Worm (Caenorhabditis elegans): ENCODE results near the gene C55C3.8.

C55C3.8 gene

DNA sequence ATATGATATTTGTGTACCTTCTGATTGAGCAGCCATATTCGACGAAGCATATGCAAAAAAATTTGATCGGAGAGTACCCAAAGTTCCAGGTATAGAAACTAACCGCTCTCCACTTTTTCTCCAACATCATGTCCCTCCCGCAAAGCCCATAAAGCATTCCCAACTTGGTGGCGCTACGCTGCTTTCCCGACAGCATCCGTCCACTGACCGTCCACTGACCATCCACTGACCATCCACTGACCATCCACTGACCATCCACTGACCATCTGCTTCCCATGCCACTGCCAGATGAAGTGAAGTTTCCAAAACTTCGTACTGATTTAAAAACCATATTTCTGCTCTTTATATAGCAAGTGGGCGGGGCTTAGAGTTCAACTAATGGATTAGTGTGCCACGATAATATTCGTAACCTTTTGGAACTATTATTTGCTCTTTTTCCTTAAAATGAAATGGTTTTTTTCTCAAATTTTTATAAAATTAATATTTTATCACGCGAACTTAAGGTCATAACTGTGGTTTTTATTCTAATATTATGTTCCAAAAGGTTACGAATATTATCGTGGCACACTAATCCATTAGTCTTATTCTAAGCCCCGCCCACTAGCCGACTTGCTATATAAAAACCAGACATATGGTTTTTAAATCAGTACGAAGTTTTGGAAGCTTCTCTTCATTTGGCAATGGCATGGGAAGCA lies at the start of gene C55C3.8:
C55C3.8 (plus strand) TSS at position 645 of the 695 bp plus-strand sequence.
- no peak for TF ChIP-seq hmbx-1 (tag; optimal IDR thresholded peaks at IDR 0.05)
- no peak for TF ChIP-seq scrt-1 (GFP tag; IDR thresholded peaks at IDR 0.05)
- no peak for TF ChIP-seq ama-1 (optimal IDR thresholded peaks at IDR 0.05)
- TF ChIP-seq sea-1 (GFP tag; conservative IDR thresholded peaks at IDR 0.05): no peak
- no peak for TF ChIP-seq aly-1 (tag; optimal IDR thresholded peaks at IDR 0.05)
- TF ChIP-seq tbx-37 (GFP tag; conservative IDR thresholded peaks at IDR 0.05): no peak
- TF ChIP-seq hmg-4 (GFP tag; optimal IDR thresholded peaks at IDR 0.05): no peak
- TF ChIP-seq hnd-1 (tag; optimal IDR thresholded peaks at IDR 0.05): no peak

ce11 chrIV:5645514-5646052 lies 45.2 kb upstream of the C55C3.8 start, which contains the start of the genes srd-8 and B0547.2:
TSS of gene srd-8 (minus strand) at chrIV:5645614.
TSS of gene B0547.2 (plus strand) at chrIV:5646002.
- TF ChIP-seq hmg-4 (GFP tag; optimal IDR thresholded peaks at IDR 0.05): no peak
- TF ChIP-seq tbx-37 (GFP tag; conservative IDR thresholded peaks at IDR 0.05): no peak
- TF ChIP-seq aly-1 (tag; optimal IDR thresholded peaks at IDR 0.05): no peak

ce11 chrIV:5649073-5649583 lies 41.7 kb upstream of the C55C3.8 start, which contains the start of gene csn-5:
TSS of gene csn-5 (plus strand) at chrIV:5649533.
- TF ChIP-seq hmbx-1 (tag; optimal IDR thresholded peaks at IDR 0.05) (no peak), pes-1 (GFP tag; IDR thresholded peaks at IDR 0.05) (no peak), tbx-37 (GFP tag; conservative IDR thresholded peaks at IDR 0.05) (no peak), sea-1 (GFP tag; conservative IDR thresholded peaks at IDR 0.05) (no peak), hnd-1 (tag; optimal IDR thresholded peaks at IDR 0.05) (no peak), scrt-1 (GFP tag; IDR thresholded peaks at IDR 0.05) (no peak), tbx-11 (GFP tag; IDR thresholded peaks at IDR 0.05) (no peak), B0310.2 (tag; optimal IDR thresholded peaks at IDR 0.05) (no peak), flt-1 (GFP tag; IDR thresholded peaks at IDR 0.05) (no peak), ama-1 (optimal IDR thresholded peaks at IDR 0.05) (no peak), ets-7 (tag; optimal IDR thresholded peaks at IDR 0.05) (no peak), F13C5.2 (tag; optimal IDR thresholded peaks at IDR 0.05) (no peak), ceh-13 (GFP tag; optimal IDR thresholded peaks at IDR 0.05) (no peak), aly-1 (tag; optimal IDR thresholded peaks at IDR 0.05) (no peak), hmg-4 (GFP tag; optimal IDR thresholded peaks at IDR 0.05) (no peak)

- TF ChIP-seq pes-1 (GFP tag; IDR thresholded peaks at IDR 0.05) (no peak), ama-1 (optimal IDR thresholded peaks at IDR 0.05) (no peak), ceh-36 (tag; optimal IDR thresholded peaks at IDR 0.05) (no peak), hmbx-1 (tag; optimal IDR thresholded peaks at IDR 0.05) (no peak), hmg-4 (GFP tag; optimal IDR thresholded peaks at IDR 0.05) (no peak)
These were observed 40.0 kb upstream of the C55C3.8 start for ce11 chrIV:5650761-5651332.

- TF ChIP-seq ama-1 (optimal IDR thresholded peaks at IDR 0.05) (peak; percentile 27), hnd-1 (tag; optimal IDR thresholded peaks at IDR 0.05) (no peak)
These were observed 37.9 kb upstream of the C55C3.8 start for ce11 chrIV:5652811-5653483.

- no peak for TF ChIP-seq tbx-37 (GFP tag; conservative IDR thresholded peaks at IDR 0.05)
- TF ChIP-seq ama-1 (optimal IDR thresholded peaks at IDR 0.05): no peak
- no peak for TF ChIP-seq F13C5.2 (tag; optimal IDR thresholded peaks at IDR 0.05)
- no peak for TF ChIP-seq flt-1 (GFP tag; IDR thresholded peaks at IDR 0.05)
- no peak for TF ChIP-seq tra-4 (tag; optimal IDR thresholded peaks at IDR 0.05)
- TF ChIP-seq ceh-36 (tag; optimal IDR thresholded peaks at IDR 0.05): no peak
- no peak for TF ChIP-seq hmbx-1 (tag; optimal IDR thresholded peaks at IDR 0.05)
These were observed 37.2 kb upstream of the C55C3.8 start, which contains the start of gene clec-178 for ce11 chrIV:5653649-5654048. TSS of gene clec-178 (plus strand) at chrIV:5653949.

- TF ChIP-seq ceh-36 (tag; optimal IDR thresholded peaks at IDR 0.05) (no peak), hmg-4 (GFP tag; optimal IDR thresholded peaks at IDR 0.05) (no peak), sea-1 (GFP tag; conservative IDR thresholded peaks at IDR 0.05) (no peak), ceh-13 (GFP tag; optimal IDR thresholded peaks at IDR 0.05) (no peak), ama-1 (optimal IDR thresholded peaks at IDR 0.05) (no peak), hmbx-1 (tag; optimal IDR thresholded peaks at IDR 0.05) (no peak)
These were observed 36.6 kb upstream of the C55C3.8 start for ce11 chrIV:5654203-5654602.

DNA sequence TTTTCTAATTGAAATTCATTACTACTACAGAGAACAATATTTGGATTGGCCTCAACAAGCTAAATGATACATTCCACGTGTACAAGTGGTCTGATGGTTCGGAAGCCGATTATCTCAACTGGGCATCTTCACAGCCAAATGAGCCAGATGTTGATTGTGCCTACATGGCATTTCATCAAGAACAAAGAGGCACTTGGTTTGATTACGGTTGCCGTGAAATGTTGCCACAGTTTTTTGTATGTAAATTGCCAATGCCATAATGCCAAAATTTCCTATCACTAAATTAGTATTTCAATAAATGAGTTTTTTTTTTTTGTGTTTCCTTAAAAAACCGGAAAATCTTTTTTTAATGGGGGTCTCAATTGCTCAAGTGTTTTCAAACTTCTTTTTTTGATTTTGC lies 36.1 kb upstream of the C55C3.8 start:
- TF ChIP-seq aly-1 (tag; optimal IDR thresholded peaks at IDR 0.05) (no peak), hmg-4 (GFP tag; optimal IDR thresholded peaks at IDR 0.05) (no peak)
